Worm (Caenorhabditis elegans): ENCODE results near the gene fbxc-26.

DNA sequence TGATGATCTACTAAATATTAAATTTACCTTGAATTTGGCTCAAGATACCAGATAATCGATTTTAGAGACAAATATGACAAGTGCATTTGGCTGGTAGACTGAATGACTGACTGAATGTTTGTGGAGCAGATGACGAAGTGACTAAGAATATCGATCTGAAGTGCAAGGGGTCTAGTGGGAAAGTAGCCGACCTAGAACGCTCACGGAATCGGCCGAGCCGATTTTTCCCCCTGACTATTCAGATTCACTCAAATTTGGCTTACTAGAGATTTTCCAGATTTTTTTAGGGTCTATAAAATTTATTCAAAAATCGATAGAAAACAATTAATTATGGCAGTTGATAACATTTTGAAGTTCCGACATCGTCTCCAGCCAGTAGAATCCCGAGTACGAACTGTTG, at the start of gene fbxc-26:
- TF ChIP-seq B0310.2 (tag; optimal IDR thresholded peaks at IDR 0.05) (no peak), hmbx-1 (tag; optimal IDR thresholded peaks at IDR 0.05) (no peak), tbx-11 (GFP tag; IDR thresholded peaks at IDR 0.05) (no peak), ama-1 (optimal IDR thresholded peaks at IDR 0.05) (no peak), tra-4 (tag; optimal IDR thresholded peaks at IDR 0.05) (no peak), flt-1 (GFP tag; IDR thresholded peaks at IDR 0.05) (no peak), aly-1 (tag; optimal IDR thresholded peaks at IDR 0.05) (no peak), F13C5.2 (tag; optimal IDR thresholded peaks at IDR 0.05) (no peak), ceh-13 (GFP tag; optimal IDR thresholded peaks at IDR 0.05) (no peak), ets-7 (tag; optimal IDR thresholded peaks at IDR 0.05) (no peak)
